Worm (Caenorhabditis elegans) whole organism, L1 larva: ENCODE measurements around the gene kup-1.

Source experiments
- C16A3.4 ChIP-seq: fragments of 150-350 bp; optimal IDR thresholded peaks from 2 replicates; lab custom pipeline; 2014; ENCODE audit warnings: missing biosample characterization, missing genetic modification characterization
- C34B4.2 ChIP-seq: sonication (generic microtip); optimal IDR thresholded peaks from 2 replicates; lab custom pipeline; 2017; ENCODE audit warnings: mild to moderate bottlenecking, missing genetic modification characterization, missing compliant biosample characterization
- F16B12.6 ChIP-seq: fragments of 150-350 bp; optimal IDR thresholded peaks from 2 replicates; lab custom pipeline; 2014; ENCODE audit warnings: missing biosample characterization, missing genetic modification characterization
- Y116A8C.19 ChIP-seq: sonication (generic microtip); optimal IDR thresholded peaks from 2 replicates; lab custom pipeline; 2016; ENCODE audit warnings: missing compliant biosample characterization, missing genetic modification characterization, borderline replicate concordance
- alr-1 ChIP-seq: fragments of 200-800 bp; sonication (Bioruptor generic); optimal IDR thresholded peaks from 2 replicates; lab custom pipeline; 2018; ENCODE audit warnings: borderline replicate concordance, mild to moderate bottlenecking, missing genetic modification characterization, missing compliant biosample characterization
- blmp-1 ChIP-seq: fragments of 150-350 bp; optimal IDR thresholded peaks from 2 replicates; lab custom pipeline; 2014; ENCODE audit warnings: missing biosample characterization, missing genetic modification characterization
- ceh-8 ChIP-seq: fragments of 200-800 bp; sonication (Bioruptor generic); optimal IDR thresholded peaks from 2 replicates; lab custom pipeline; 2018; ENCODE audit warnings: mild to moderate bottlenecking, missing genetic modification characterization, moderate library complexity, missing compliant biosample characterization
- ceh-88 ChIP-seq: fragments of 200-800 bp; sonication (Bioruptor generic); IDR thresholded peaks from 2 replicates; pipeline ENCODE4 v1.3.6; 2022; ENCODE audit warnings: missing genetic modification characterization, missing compliant biosample characterization
- ceh-90 ChIP-seq: sonication (generic microtip); optimal IDR thresholded peaks from 2 replicates; lab custom pipeline; 2016; ENCODE audit warnings: missing genetic modification characterization, missing compliant biosample characterization
- dsc-1 ChIP-seq: sonication (generic microtip); optimal IDR thresholded peaks from 2 replicates; lab custom pipeline; 2016; ENCODE audit warnings: mild to moderate bottlenecking, missing genetic modification characterization, missing compliant biosample characterization
- efl-1 ChIP-seq, 4 experiments: fragments of 150-350 bp; optimal IDR thresholded peaks in 3 of 4; peaks in 1 of 4; 1 replicate in 1 of 4; 2 replicates in 3 of 4; lab custom pipeline; 2014; ENCODE audit warnings: missing biosample characterization in 2 of 4, missing genetic modification characterization in 2 of 4, missing genetic modification reagents in 2 of 4
- efl-3 ChIP-seq: fragments of 200-800 bp; sonication (Bioruptor generic); optimal IDR thresholded peaks from 2 replicates; lab custom pipeline; 2018; ENCODE audit warnings: mild to moderate bottlenecking, missing genetic modification characterization, missing compliant biosample characterization
- elt-3 ChIP-seq, 6 experiments: fragments of 150-350 bp in 1 of 6; sonication (generic microtip); optimal IDR thresholded peaks; 2 replicates each; lab custom pipeline; 2017 to 2018; ENCODE audit warnings: missing biosample characterization in 6 of 6, missing genetic modification characterization in 6 of 6, inconsistent platforms in 1 of 6
- fkh-10 ChIP-seq: sonication (generic microtip); optimal IDR thresholded peaks from 2 replicates; lab custom pipeline; 2017; ENCODE audit warnings: missing biosample characterization, missing genetic modification reagents, missing genetic modification characterization
- fkh-8 ChIP-seq: sonication (generic microtip); optimal IDR thresholded peaks from 2 replicates; lab custom pipeline; 2016; ENCODE audit warnings: mild to moderate bottlenecking, missing genetic modification characterization, missing compliant biosample characterization
- fos-1 ChIP-seq: fragments of 150-350 bp; optimal IDR thresholded peaks from 2 replicates; lab custom pipeline; 2014; ENCODE audit warnings: missing biosample characterization, missing genetic modification characterization
- hlh-17 ChIP-seq: fragments of 200-800 bp; sonication (Bioruptor generic); optimal IDR thresholded peaks from 2 replicates; lab custom pipeline; 2018; ENCODE audit warnings: missing genetic modification characterization, mild to moderate bottlenecking, missing compliant biosample characterization, moderate library complexity, borderline replicate concordance
- jun-1 ChIP-seq: fragments of 150-350 bp; optimal IDR thresholded peaks from 2 replicates; lab custom pipeline; 2014; ENCODE audit warnings: missing biosample characterization, missing genetic modification reagents, missing genetic modification characterization
- lin-14 ChIP-seq: fragments of 200-800 bp; sonication (Bioruptor generic); optimal IDR thresholded peaks from 2 replicates; lab custom pipeline; 2018; ENCODE audit warnings: mild to moderate bottlenecking, missing genetic modification characterization, moderate library complexity, missing compliant biosample characterization
- lin-15B ChIP-seq: fragments of 150-350 bp; sonication (generic microtip); optimal IDR thresholded peaks from 3 replicates; lab custom pipeline; 2014; ENCODE audit warnings: missing biosample characterization, missing genetic modification characterization
- lin-35 ChIP-seq, 2 experiments: fragments of 150-350 bp; optimal IDR thresholded peaks; 2 replicates each; lab custom pipeline; 2014; ENCODE audit warnings: missing biosample characterization in 2 of 2, missing genetic modification characterization in 2 of 2, missing genetic modification reagents in 2 of 2
- lin-39 ChIP-seq: fragments of 150-350 bp; optimal IDR thresholded peaks from 2 replicates; lab custom pipeline; 2014; ENCODE audit warnings: missing biosample characterization, missing genetic modification reagents, missing genetic modification characterization
- lsy-2 ChIP-seq, 2 experiments: fragments of 150-350 bp; optimal IDR thresholded peaks; 2 replicates each; lab custom pipeline; 2014; ENCODE audit warnings: missing biosample characterization in 2 of 2, missing genetic modification characterization in 2 of 2
- mab-9 ChIP-seq: fragments of 200-800 bp; sonication (Bioruptor generic); IDR thresholded peaks from 2 replicates; pipeline ENCODE4 v1.3.6; 2022; ENCODE audit warnings: missing genetic modification reagents, missing genetic modification characterization, missing compliant biosample characterization
- mdl-1 ChIP-seq, 2 experiments: fragments of 150-350 bp; optimal IDR thresholded peaks; 2 replicates each; lab custom pipeline; 2014 to 2017; ENCODE audit warnings: missing biosample characterization in 2 of 2, missing genetic modification characterization in 2 of 2, inconsistent platforms in 1 of 2
- nhr-11 ChIP-seq: fragments of 150-350 bp; optimal IDR thresholded peaks from 2 replicates; lab custom pipeline; 2014; ENCODE audit warnings: missing biosample characterization, missing genetic modification characterization
- nhr-12 ChIP-seq: sonication (generic microtip); optimal IDR thresholded peaks from 2 replicates; lab custom pipeline; 2017; ENCODE audit warnings: missing biosample characterization, missing genetic modification characterization
- nhr-19 ChIP-seq: fragments of 200-800 bp; sonication (Bioruptor generic); conservative IDR thresholded peaks from 2 replicates; pipeline ENCODE4 v1.3.6; 2022; ENCODE audit warnings: missing genetic modification characterization, missing compliant biosample characterization
- nhr-20 ChIP-seq: sonication (generic microtip); optimal IDR thresholded peaks from 2 replicates; lab custom pipeline; 2016; ENCODE audit warnings: mild to moderate bottlenecking, missing genetic modification characterization, missing compliant biosample characterization
- nhr-237 ChIP-seq: fragments of 150-350 bp; optimal IDR thresholded peaks from 2 replicates; lab custom pipeline; 2014; ENCODE audit warnings: missing biosample characterization, missing genetic modification characterization
- nhr-28 ChIP-seq: fragments of 150-350 bp; optimal IDR thresholded peaks from 2 replicates; lab custom pipeline; 2014; ENCODE audit warnings: missing biosample characterization, missing genetic modification characterization
- nhr-71 ChIP-seq: sonication (generic microtip); optimal IDR thresholded peaks from 2 replicates; lab custom pipeline; 2016; ENCODE audit warnings: mild to moderate bottlenecking, missing genetic modification characterization, moderate library complexity, missing compliant biosample characterization
- nhr-76 ChIP-seq: sonication (generic microtip); optimal IDR thresholded peaks from 2 replicates; lab custom pipeline; 2017; ENCODE audit warnings: missing biosample characterization, missing genetic modification characterization
- nhr-85 ChIP-seq: sonication (generic microtip); peaks from one replicate; lab custom pipeline; 2016; ENCODE audit warnings: missing genetic modification characterization, inconsistent platforms, missing compliant biosample characterization
- pag-3 ChIP-seq: sonication (generic microtip); optimal IDR thresholded peaks from 2 replicates; lab custom pipeline; 2017; ENCODE audit warnings: missing genetic modification characterization, mild to moderate bottlenecking, missing compliant biosample characterization, antibody characterized with exemption, borderline replicate concordance; ENCODE audit not compliant: insufficient read depth
- pax-3 ChIP-seq: fragments of 200-800 bp; sonication (Bioruptor generic); optimal IDR thresholded peaks from 2 replicates; lab custom pipeline; 2018; ENCODE audit warnings: mild to moderate bottlenecking, missing genetic modification characterization, moderate library complexity, missing compliant biosample characterization
- rnt-1 ChIP-seq: sonication (generic microtip); optimal IDR thresholded peaks from 2 replicates; lab custom pipeline; 2016; ENCODE audit warnings: mild to moderate bottlenecking, missing genetic modification characterization, moderate library complexity, missing compliant biosample characterization
- snpc-4 ChIP-seq: fragments of 150-350 bp; optimal IDR thresholded peaks from 2 replicates; lab custom pipeline; 2014; ENCODE audit warnings: missing biosample characterization, missing genetic modification characterization
- snu-23 ChIP-seq: sonication (generic microtip); optimal IDR thresholded peaks from 2 replicates; lab custom pipeline; 2016; ENCODE audit warnings: missing genetic modification characterization, missing compliant biosample characterization
- swsn-7 ChIP-seq: sonication (generic microtip); optimal IDR thresholded peaks from 2 replicates; lab custom pipeline; 2016; ENCODE audit warnings: missing genetic modification characterization, missing compliant biosample characterization
- tbx-2 ChIP-seq: sonication (generic microtip); optimal IDR thresholded peaks from 2 replicates; lab custom pipeline; 2016; ENCODE audit warnings: missing genetic modification characterization, missing compliant biosample characterization
- tlp-1 ChIP-seq: fragments of 150-350 bp; optimal IDR thresholded peaks from 2 replicates; lab custom pipeline; 2014; ENCODE audit warnings: missing biosample characterization, missing genetic modification characterization
- unc-130 ChIP-seq: fragments of 150-350 bp; optimal IDR thresholded peaks from 2 replicates; lab custom pipeline; 2017; ENCODE audit warnings: missing biosample characterization, missing genetic modification characterization, inconsistent platforms
- unc-62 ChIP-seq: fragments of 150-350 bp; optimal IDR thresholded peaks from 2 replicates; lab custom pipeline; 2014; ENCODE audit warnings: missing biosample characterization, missing genetic modification reagents, missing genetic modification characterization
- vab-15 ChIP-seq: sonication (generic microtip); optimal IDR thresholded peaks from 2 replicates; lab custom pipeline; 2017; ENCODE audit warnings: missing genotype, mild to moderate bottlenecking, missing genetic modification characterization, missing compliant biosample characterization
- xbp-1 ChIP-seq: sonication (generic microtip); optimal IDR thresholded peaks from 2 replicates; lab custom pipeline; 2016; ENCODE audit warnings: missing genetic modification characterization, missing compliant biosample characterization
- ztf-11 ChIP-seq, 2 experiments: sonication (generic microtip); optimal IDR thresholded peaks; 2 replicates each; lab custom pipeline; 2016 to 2017; ENCODE audit warnings: missing genetic modification characterization in 2 of 2, missing biosample characterization in 1 of 2, missing compliant biosample characterization in 1 of 2

Gene kup-1

DNA sequence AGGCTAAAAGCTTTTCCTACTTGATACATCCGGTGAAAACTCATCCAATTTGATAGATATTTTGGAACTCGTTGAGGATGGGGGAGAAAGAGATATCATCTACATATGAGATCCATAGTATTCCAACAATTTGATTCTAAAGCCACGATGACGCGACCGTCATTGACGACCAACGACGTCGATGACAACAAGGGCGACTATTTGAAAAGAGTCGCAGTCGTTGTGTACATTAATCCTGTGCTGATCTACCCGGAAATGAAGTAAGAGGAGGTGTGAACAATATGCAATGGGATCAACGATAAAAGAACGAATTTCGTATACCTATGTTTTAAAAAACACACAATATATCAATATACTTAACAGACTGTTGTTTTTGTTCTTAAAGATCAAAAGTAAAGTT lies 12.5 kb downstream of the kup-1 start:
- TF ChIP-seq vab-15: no peak
- TF ChIP-seq lin-14 (GFP tag; lab: Kevin White, UChicago): peak; percentile 16
- TF ChIP-seq lin-15B (tag; lab: Kevin White, UChicago): no peak
- no peak for TF ChIP-seq tbx-2 (tag; lab: Kevin White, UChicago)
- no peak for TF ChIP-seq unc-62 (GFP tag; lab: Kevin White, UChicago)
- TF ChIP-seq C16A3.4 (tag; lab: Kevin White, UChicago): no peak
- TF ChIP-seq mab-9 (GFP tag; lab: Robert Waterston, UW): no peak
- no peak for TF ChIP-seq snu-23 (GFP tag; lab: Kevin White, UChicago)
- no peak for TF ChIP-seq blmp-1 (tag; lab: Kevin White, UChicago)
- TF ChIP-seq dsc-1 (tag; lab: Kevin White, UChicago): peak; percentile 73
- no peak for TF ChIP-seq alr-1 (tag; lab: Kevin White, UChicago)
- no peak for TF ChIP-seq unc-130 (tag; lab: Kevin White, UChicago)
- TF ChIP-seq elt-3 (tag; optimal IDR thresholded peaks at IDR 0.05; lab: Kevin White, UChicago): no peak
- no peak for TF ChIP-seq jun-1 (tag; lab: Kevin White, UChicago)
- no peak for TF ChIP-seq ceh-90 (tag; lab: Kevin White, UChicago)
- no peak for TF ChIP-seq rnt-1 (tag; lab: Kevin White, UChicago)
- no peak for TF ChIP-seq nhr-237 (tag; lab: Kevin White, UChicago)
- TF ChIP-seq efl-1 (optimal IDR thresholded peaks at IDR 0.05; lab: Kevin White, UChicago): no peak
- TF ChIP-seq efl-1 (GFP tag; optimal IDR thresholded peaks at IDR 0.05 in 1 of 2; lab: Kevin White, UChicago): peak in 1 of 2 experiments; percentile 16
- no peak for TF ChIP-seq efl-3
- TF ChIP-seq fkh-8 (tag; lab: Kevin White, UChicago): peak; percentile 61

DNA sequence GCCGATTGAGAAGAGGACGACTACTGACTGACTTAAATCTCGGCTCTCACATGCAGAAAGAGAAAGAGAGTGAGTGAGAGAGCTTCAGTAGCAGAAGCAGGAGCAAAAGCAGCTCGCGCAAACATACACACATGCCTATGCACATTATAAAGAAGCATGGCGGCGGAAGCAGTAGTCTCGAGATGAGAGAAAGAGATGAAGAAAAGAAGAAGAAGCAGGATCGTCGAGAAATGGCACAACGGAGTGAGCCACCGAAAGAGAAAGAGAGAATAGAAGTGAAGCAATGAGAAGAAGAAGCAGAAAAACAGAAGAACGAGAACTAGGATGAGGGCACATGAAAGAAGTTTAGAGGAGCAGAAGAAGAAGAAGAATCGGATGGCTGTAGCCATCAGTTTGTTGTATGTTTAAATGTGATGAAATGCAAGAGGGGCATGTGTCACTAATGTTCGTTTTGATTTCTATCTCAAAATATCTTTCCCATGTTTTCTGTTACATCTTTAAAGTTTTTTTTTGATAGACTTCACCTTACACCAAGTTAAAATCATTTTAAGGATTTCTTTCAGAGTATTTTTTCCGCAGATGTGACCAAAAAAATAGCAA lies 13.7 kb downstream of the kup-1 start:
- TF ChIP-seq fkh-8 (tag; lab: Kevin White, UChicago) (peak; percentile 87), C16A3.4 (tag; lab: Kevin White, UChicago) (peak; percentile 29), nhr-12 (no peak), ceh-88 (GFP tag; lab: Robert Waterston, UW) (no peak), lin-39 (tag; lab: Kevin White, UChicago) (no peak), lin-14 (GFP tag; lab: Kevin White, UChicago) (peak; percentile 92), vab-15 (no peak), swsn-7 (peak; percentile 47), C34B4.2 (tag; lab: Kevin White, UChicago) (no peak), nhr-76 (tag; lab: Kevin White, UChicago) (no peak), nhr-28 (tag; lab: Kevin White, UChicago) (no peak), nhr-71 (tag; lab: Kevin White, UChicago) (peak; percentile 70), efl-3 (no peak), nhr-19 (GFP tag; lab: Robert Waterston, UW) (0 out of 2 replicates have a peak, but pooled peaks have one; percentile 12), xbp-1 (tag; lab: Kevin White, UChicago) (no peak), pag-3 (tag; lab: Kevin White, UChicago) (no peak), hlh-17 (GFP tag; lab: Kevin White, UChicago) (no peak), nhr-85 (tag; lab: Kevin White, UChicago) (no peak), mdl-1 (tag; optimal IDR thresholded peaks at IDR 0.05; lab: Kevin White, UChicago) (peak in 1 of 2 experiments; percentile 29), ztf-11 (tag; optimal IDR thresholded peaks at IDR 0.05; lab: Kevin White, UChicago) (no peak), ceh-8 (GFP tag; lab: Kevin White, UChicago) (no peak), fkh-10 (GFP tag; lab: Kevin White, UChicago) (peak; percentile 93), fos-1 (tag; lab: Kevin White, UChicago) (no peak), lin-35 (GFP tag; optimal IDR thresholded peaks at IDR 0.05; lab: Kevin White, UChicago) (peak in 1 of 2 experiments; percentile 40), pax-3 (tag; lab: Kevin White, UChicago) (peak; percentile 41), tlp-1 (no peak), Y116A8C.19 (tag; lab: Kevin White, UChicago) (no peak), F16B12.6 (no peak), unc-62 (GFP tag; lab: Kevin White, UChicago) (no peak), nhr-20 (tag; lab: Kevin White, UChicago) (peak; percentile 22), snu-23 (GFP tag; lab: Kevin White, UChicago) (peak; percentile 40), efl-1 (optimal IDR thresholded peaks at IDR 0.05; lab: Kevin White, UChicago) (peak; percentile 15 to 38), efl-1 (GFP tag; optimal IDR thresholded peaks at IDR 0.05 in 1 of 2; lab: Kevin White, UChicago) (no peak), nhr-11 (no peak), jun-1 (tag; lab: Kevin White, UChicago) (no peak), tbx-2 (tag; lab: Kevin White, UChicago) (peak; percentile 52), snpc-4 (tag; lab: Kevin White, UChicago) (peak; percentile 17), lsy-2 (tag; optimal IDR thresholded peaks at IDR 0.05; lab: Kevin White, UChicago) (peak in 1 of 2 experiments; percentile 44)
